Worm (Caenorhabditis elegans): ENCODE data around the gene C17H12.3.

DNA sequence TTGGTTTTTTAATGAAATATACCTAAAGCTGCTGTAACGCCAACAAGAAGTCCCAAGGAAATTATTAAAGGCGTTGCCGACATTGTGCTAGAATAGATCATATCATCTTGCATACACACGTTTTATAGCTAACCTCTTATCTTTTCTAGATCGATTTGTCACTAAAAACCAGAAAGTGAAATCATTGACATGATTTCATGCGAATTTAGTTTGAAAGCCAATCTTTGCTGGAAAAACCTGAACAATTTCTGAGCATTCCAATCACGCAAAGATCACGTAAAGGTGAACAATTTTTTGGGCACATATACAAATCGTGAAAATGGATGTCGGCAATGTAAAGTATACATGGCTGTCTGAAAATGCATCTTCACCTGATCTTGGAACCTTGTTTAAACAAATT lies 27.0 kb upstream of the C17H12.3 start, which contains the start of gene C17H12.6:
- TF ChIP-seq nfya-1 (tag; optimal IDR thresholded peaks at IDR 0.05): no peak
- TF ChIP-seq hlh-13 (GFP tag; optimal IDR thresholded peaks at IDR 0.05): no peak
- TF ChIP-seq ceh-6 (GFP tag; optimal IDR thresholded peaks at IDR 0.05): no peak
- no peak for TF ChIP-seq unc-42 (tag; optimal IDR thresholded peaks at IDR 0.05)
- no peak for TF ChIP-seq ceh-48 (tag; optimal IDR thresholded peaks at IDR 0.05)
- TF ChIP-seq tbx-2 (tag; optimal IDR thresholded peaks at IDR 0.05): no peak
- no peak for TF ChIP-seq hlh-6 (tag; optimal IDR thresholded peaks at IDR 0.05)
- no peak for TF ChIP-seq K09A11.1 (tag; optimal IDR thresholded peaks at IDR 0.05; ENCODE audit: insufficient read depth)
- TF ChIP-seq T23F11.4 (GFP tag; optimal IDR thresholded peaks at IDR 0.05): no peak
- no peak for TF ChIP-seq ama-1 (optimal IDR thresholded peaks at IDR 0.05)

Data from whole organism, late embryonic.